Fruit fly (Drosophila melanogaster) S2 (cell line): ENCODE results near the gene CG32797.

Source experiments
- CG8478 ChIP-seq: fragments of >200 bp; optimal IDR thresholded peaks from 2 replicates; lab custom pipeline; 2018
- CTCF ChIP-seq, 2 experiments: fragments of >200 bp; optimal IDR thresholded peaks; 2 replicates each; lab custom pipeline; 2018

DNA sequence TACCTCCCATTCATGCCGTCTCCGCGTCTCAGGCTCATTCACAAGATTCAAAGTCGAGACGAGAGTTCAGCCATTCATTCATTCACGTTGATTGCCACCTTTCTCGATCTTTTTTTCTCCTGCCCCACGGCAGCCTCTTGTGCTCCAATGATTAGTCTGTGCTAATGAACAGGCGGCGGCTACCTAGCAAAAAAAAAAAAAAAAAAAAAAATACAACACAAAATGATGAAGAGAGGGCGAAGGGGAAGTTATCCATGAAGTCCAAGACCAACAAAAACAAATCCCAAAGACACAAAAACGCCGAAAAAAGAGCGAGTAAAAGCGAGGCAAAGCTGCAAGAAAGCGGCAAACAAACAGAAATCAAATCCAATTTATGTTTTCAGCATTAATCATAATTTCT lies 41.3 kb upstream of the CG32797 start:
- TF ChIP-seq CG8478 (lab: Kevin White, UChicago), result no peak
- TF ChIP-seq CTCF (optimal IDR thresholded peaks at IDR 0.05; lab: Kevin White, UChicago), result no peak
